Fruit fly (Drosophila melanogaster) whole organism, pupa: ENCODE measurements around the gene CG7453.

Experiments used
- CG10348 ChIP-seq: fragments of 200-800 bp; sonication (Bioruptor generic); IDR thresholded peaks from 2 replicates; pipeline ENCODE4 v1.3.6; 2022; ENCODE audit warnings: missing biosample characterization, missing genetic modification characterization
- CG12605 ChIP-seq: fragments of 200-800 bp; sonication (Bioruptor generic); IDR thresholded peaks from 2 replicates; pipeline ENCODE4 v1.3.6; 2022; ENCODE audit warnings: missing biosample characterization, missing genetic modification characterization
- CG13204 ChIP-seq: fragments of 200-800 bp; sonication (Bioruptor generic); optimal IDR thresholded peaks from 2 replicates; lab custom pipeline; 2018; ENCODE audit warnings: missing biosample characterization, mild to moderate bottlenecking, missing genetic modification characterization, moderate library complexity
- CG14655 ChIP-seq: fragments of 200-800 bp; sonication (Bioruptor generic); optimal IDR thresholded peaks from 3 replicates; lab custom pipeline; 2017; ENCODE audit warnings: mild to moderate bottlenecking, missing biosample characterization, missing genetic modification reagents, missing genetic modification characterization
- CG15710 ChIP-seq: fragments of 200-800 bp; sonication (Bioruptor generic); optimal IDR thresholded peaks from 2 replicates; lab custom pipeline; 2018; ENCODE audit warnings: missing biosample characterization, mild to moderate bottlenecking, missing genetic modification characterization, moderate library complexity
- CG17806 ChIP-seq: fragments of 200-800 bp; sonication (Bioruptor generic); optimal IDR thresholded peaks from 2 replicates; lab custom pipeline; 2018; ENCODE audit warnings: missing biosample characterization, mild to moderate bottlenecking, missing genetic modification characterization, moderate library complexity
- CG32121 ChIP-seq: fragments of 200-800 bp; sonication (Bioruptor generic); IDR thresholded peaks from 2 replicates; pipeline ENCODE4 v1.3.6; 2022; ENCODE audit warnings: missing biosample characterization, missing genetic modification characterization
- CG34367 ChIP-seq: fragments of 200-800 bp; sonication (Bioruptor generic); optimal IDR thresholded peaks from 2 replicates; lab custom pipeline; 2018; ENCODE audit warnings: missing biosample characterization, mild to moderate bottlenecking, missing genetic modification characterization
- CG4496 ChIP-seq: fragments of 200-800 bp; sonication (Bioruptor generic); IDR thresholded peaks from 3 replicates; pipeline ENCODE4 v1.3.6; 2022; ENCODE audit warnings: missing biosample characterization, missing genetic modification characterization
- CG8159 ChIP-seq: fragments of 200-800 bp; sonication (Bioruptor generic); optimal IDR thresholded peaks from 3 replicates; lab custom pipeline; 2018; ENCODE audit warnings: missing biosample characterization, mild to moderate bottlenecking, missing genetic modification characterization, moderate library complexity
- CG8301 ChIP-seq: fragments of 200-800 bp; sonication (Bioruptor generic); optimal IDR thresholded peaks from 2 replicates; lab custom pipeline; 2018; ENCODE audit warnings: missing biosample characterization, mild to moderate bottlenecking, missing genetic modification characterization
- CG9948 ChIP-seq: fragments of 200-800 bp; sonication (Bioruptor generic); optimal IDR thresholded peaks from 2 replicates; lab custom pipeline; 2018; ENCODE audit warnings: missing biosample characterization, mild to moderate bottlenecking, missing genetic modification characterization, moderate library complexity
- D1 ChIP-seq: fragments of 200-800 bp; sonication (Bioruptor generic); optimal IDR thresholded peaks from 2 replicates; lab custom pipeline; 2018; ENCODE audit warnings: missing biosample characterization, mild to moderate bottlenecking, missing genetic modification characterization, moderate library complexity
- EcR ChIP-seq: fragments of 200-800 bp; sonication (Bioruptor generic); optimal IDR thresholded peaks from 3 replicates; lab custom pipeline; 2019; ENCODE audit warnings: missing biosample characterization, missing genetic modification characterization, mild to moderate bottlenecking, moderate library complexity, missing genetic modification reagents
- Ets98B ChIP-seq: fragments of 200-800 bp; sonication (Bioruptor generic); IDR thresholded peaks from 2 replicates; pipeline ENCODE4 v1.3.6; 2022; ENCODE audit warnings: missing biosample characterization, missing genetic modification characterization
- Pif1A ChIP-seq: fragments of 200-800 bp; sonication (Bioruptor generic); optimal IDR thresholded peaks from 3 replicates; lab custom pipeline; 2016; ENCODE audit warnings: missing biosample characterization, missing genetic modification characterization
- Pif1B ChIP-seq: fragments of 200-800 bp; sonication (Bioruptor generic); optimal IDR thresholded peaks from 3 replicates; lab custom pipeline; 2016; ENCODE audit warnings: missing biosample characterization, missing genetic modification characterization
- Snoo ChIP-seq: fragments of 200-800 bp; sonication (Bioruptor generic); optimal IDR thresholded peaks from 3 replicates; lab custom pipeline; 2017; ENCODE audit warnings: missing biosample characterization, mild to moderate bottlenecking, missing genetic modification characterization, inconsistent platforms
- fd96Ca ChIP-seq: fragments of 200-800 bp; sonication (Bioruptor generic); IDR thresholded peaks from 3 replicates; pipeline ENCODE4 v1.3.6; 2022; ENCODE audit warnings: missing biosample characterization, missing genetic modification characterization
- gl ChIP-seq: fragments of 200-800 bp; sonication (Bioruptor generic); optimal IDR thresholded peaks from 2 replicates; lab custom pipeline; 2018; ENCODE audit warnings: missing biosample characterization, mild to moderate bottlenecking, missing genetic modification characterization
- rn ChIP-seq: fragments of 200-800 bp; sonication (Bioruptor generic); IDR thresholded peaks from 2 replicates; pipeline ENCODE4 v1.3.6; 2022; ENCODE audit warnings: missing biosample characterization, missing genetic modification characterization

The CG7453 gene

DNA sequence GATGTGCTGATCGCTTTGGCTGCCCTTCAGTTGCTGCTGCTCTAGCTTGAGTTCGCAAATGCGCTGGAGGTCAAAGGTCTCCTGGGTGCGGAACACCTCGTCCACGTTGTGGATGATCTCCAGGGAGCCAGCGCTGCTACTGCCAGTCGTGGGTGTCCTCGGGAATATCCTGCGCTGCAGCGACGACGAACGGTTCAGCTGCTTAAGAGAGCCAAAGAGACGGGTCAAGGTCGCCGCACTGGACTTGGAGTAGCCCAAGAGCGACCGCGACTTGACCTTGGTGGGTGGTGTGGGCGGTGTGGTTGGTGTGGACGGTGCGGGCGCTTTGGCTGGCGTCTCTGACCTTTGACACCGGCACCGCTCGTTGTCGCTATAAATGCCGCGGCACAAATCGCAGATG, 25.7 kb upstream of the CG7453 start:
- TF ChIP-seq CG8159 (tag; lab: Kevin White, UChicago) (no peak), CG4496 (GFP tag; lab: Robert Waterston, UW) (no peak), Snoo (no peak), CG8301 (no peak), Pif1B (GFP tag; lab: Kevin White, UChicago) (no peak), gl (no peak), Ets98B (GFP tag; lab: Robert Waterston, UW) (no peak), CG14655 (no peak), CG13204 (GFP tag; lab: Kevin White, UChicago) (no peak), CG12605 (GFP tag; lab: Robert Waterston, UW) (no peak), CG10348 (GFP tag; lab: Robert Waterston, UW) (no peak), EcR (GFP tag; lab: Kevin White, UChicago) (no peak), CG32121 (GFP tag; lab: Robert Waterston, UW) (no peak)
- TF ChIP-seq, all 21 proteins: peak for 0

DNA sequence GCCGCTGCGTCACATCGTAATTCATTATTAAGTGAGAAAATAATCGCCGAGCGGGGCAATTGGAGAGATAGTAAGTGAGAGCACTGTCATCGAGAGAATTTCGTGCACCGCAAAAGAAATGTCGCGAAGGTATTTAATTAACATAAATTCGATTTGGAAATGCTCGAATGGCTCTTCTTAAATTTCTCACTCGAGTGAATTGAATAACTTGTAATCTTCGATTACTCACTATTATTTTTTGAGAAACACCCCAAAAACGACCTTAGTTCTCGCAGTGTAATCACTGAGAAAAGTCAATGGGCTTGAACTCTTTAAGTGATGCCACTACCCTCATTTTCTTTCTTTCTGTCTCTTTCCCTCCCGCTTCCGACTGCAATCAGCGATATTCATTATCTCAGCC, 25.0 kb upstream of the CG7453 start:
- peak; percentile 94 for TF ChIP-seq CG4496 (GFP tag; lab: Robert Waterston, UW)
- peak; percentile 84 for TF ChIP-seq gl
- peak; percentile 24; the same call in 1 of the 2 replicates for TF ChIP-seq CG10348 (GFP tag; lab: Robert Waterston, UW)
- TF ChIP-seq CG32121 (GFP tag; lab: Robert Waterston, UW), result peak; percentile 90
- peak; percentile 93 for TF ChIP-seq Snoo
- peak; percentile 96 for TF ChIP-seq Pif1B (GFP tag; lab: Kevin White, UChicago)
- TF ChIP-seq D1 (tag; lab: Kevin White, UChicago), result peak; percentile 23
- peak; percentile 92 for TF ChIP-seq CG15710 (tag; lab: Kevin White, UChicago)
- TF ChIP-seq Pif1A (GFP tag; lab: Kevin White, UChicago), result peak; percentile 96
- peak; percentile 85 for TF ChIP-seq CG9948 (tag; lab: Kevin White, UChicago)
- TF ChIP-seq CG34367 (tag; lab: Kevin White, UChicago), result peak; percentile 91
- peak; percentile 94 for TF ChIP-seq Ets98B (GFP tag; lab: Robert Waterston, UW)
- peak; percentile 88 for TF ChIP-seq rn (GFP tag; lab: Robert Waterston, UW)
- TF ChIP-seq CG17806 (tag; lab: Kevin White, UChicago), result peak; percentile 91
- peak; percentile 95 for TF ChIP-seq CG14655
- peak; percentile 94 for TF ChIP-seq EcR (GFP tag; lab: Kevin White, UChicago)
- peak; percentile 67 for TF ChIP-seq CG13204 (GFP tag; lab: Kevin White, UChicago)
- peak; percentile 91 for TF ChIP-seq CG8159 (tag; lab: Kevin White, UChicago)
- TF ChIP-seq CG8301, result peak; percentile 93
- peak; percentile 95 for TF ChIP-seq fd96Ca
- peak; percentile 90 for TF ChIP-seq CG12605 (GFP tag; lab: Robert Waterston, UW)

DNA sequence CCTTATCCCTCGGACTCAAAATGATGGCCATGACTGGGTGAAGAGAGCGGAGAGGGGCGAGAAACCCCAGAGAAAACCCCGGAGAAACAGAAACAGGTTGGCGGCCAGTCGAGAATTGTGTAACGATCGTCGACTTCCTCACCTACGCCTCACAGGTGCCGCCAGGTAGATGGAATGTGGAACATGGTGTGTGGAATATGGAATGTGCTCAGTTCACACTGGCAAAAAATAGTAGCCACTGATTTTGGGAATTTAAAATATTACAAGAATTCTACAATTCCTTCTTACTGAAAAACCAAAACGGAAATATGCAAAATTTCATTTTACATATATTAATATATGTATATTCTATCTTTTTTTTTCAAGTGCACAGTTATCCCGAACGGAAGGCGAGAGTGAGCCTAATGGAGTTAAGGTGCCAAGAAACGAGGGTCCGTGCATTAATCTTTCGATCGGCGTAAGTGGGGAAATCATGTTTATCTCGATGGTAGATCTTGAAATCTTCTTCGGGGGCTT, 24.0 kb upstream of the CG7453 start:
- TF ChIP-seq CG10348 (GFP tag; lab: Robert Waterston, UW) (no peak), CG9948 (tag; lab: Kevin White, UChicago) (peak; percentile 89), CG14655 (peak; percentile 85), gl (peak; percentile 75), CG32121 (GFP tag; lab: Robert Waterston, UW) (peak; percentile 79), CG12605 (GFP tag; lab: Robert Waterston, UW) (peak; percentile 79), CG8301 (peak; percentile 79), Pif1A (GFP tag; lab: Kevin White, UChicago) (peak; percentile 79), Ets98B (GFP tag; lab: Robert Waterston, UW) (peak; percentile 71), D1 (tag; lab: Kevin White, UChicago) (peak; percentile 69), fd96Ca (peak; percentile 66; the same call in 1 of the 3 replicates), CG17806 (tag; lab: Kevin White, UChicago) (peak; percentile 90), CG15710 (tag; lab: Kevin White, UChicago) (peak; percentile 92), CG8159 (tag; lab: Kevin White, UChicago) (peak; percentile 92), EcR (GFP tag; lab: Kevin White, UChicago) (peak; percentile 71), rn (GFP tag; lab: Robert Waterston, UW) (peak; percentile 60), CG34367 (tag; lab: Kevin White, UChicago) (peak; percentile 88), CG4496 (GFP tag; lab: Robert Waterston, UW) (peak; percentile 87), CG13204 (GFP tag; lab: Kevin White, UChicago) (peak; percentile 75), Snoo (peak; percentile 82), Pif1B (GFP tag; lab: Kevin White, UChicago) (peak; percentile 77)

- TF ChIP-seq fd96Ca (no peak), CG34367 (tag; lab: Kevin White, UChicago) (no peak), CG17806 (tag; lab: Kevin White, UChicago) (no peak), CG9948 (tag; lab: Kevin White, UChicago) (no peak), Pif1B (GFP tag; lab: Kevin White, UChicago) (no peak), EcR (GFP tag; lab: Kevin White, UChicago) (no peak), D1 (tag; lab: Kevin White, UChicago) (no peak), CG4496 (GFP tag; lab: Robert Waterston, UW) (no peak), CG13204 (GFP tag; lab: Kevin White, UChicago) (no peak), CG15710 (tag; lab: Kevin White, UChicago) (no peak), rn (GFP tag; lab: Robert Waterston, UW) (no peak), CG14655 (no peak), CG12605 (GFP tag; lab: Robert Waterston, UW) (no peak), CG10348 (GFP tag; lab: Robert Waterston, UW) (no peak), Snoo (no peak), Pif1A (GFP tag; lab: Kevin White, UChicago) (no peak), CG8301 (no peak)
Observed at dm6 chrX:19157471-19157870, 22.5 kb upstream of the CG7453 start.
